Worm (Caenorhabditis elegans) whole organism, young adult: ENCODE results near the gene F41H10.5.
A peak's percentile ranks its signal among the peaks of the same experiment; 100 is the strongest.

Experiments used
- B0035.1 ChIP-seq: sonication (generic microtip); optimal IDR thresholded peaks from 2 replicates; lab custom pipeline; 2016; ENCODE audit warnings: missing genetic modification characterization, mild to moderate bottlenecking, missing compliant biosample characterization, missing genotype, missing genetic modification reagents
- F22D6.2 ChIP-seq: sonication (generic microtip); optimal IDR thresholded peaks from 2 replicates; lab custom pipeline; 2016; ENCODE audit warnings: mild to moderate bottlenecking, missing genetic modification characterization, missing compliant biosample characterization
- F37B4.10 ChIP-seq: fragments of 200-800 bp; sonication (Bioruptor generic); IDR thresholded peaks from 2 replicates; pipeline ENCODE4 v1.3.6; 2022; ENCODE audit warnings: missing genetic modification characterization, missing compliant biosample characterization
- F39B2.1 ChIP-seq: fragments of 200-800 bp; sonication (Bioruptor generic); IDR thresholded peaks from 2 replicates; pipeline ENCODE4 v1.3.6; 2022; ENCODE audit warnings: missing genetic modification reagents, missing genetic modification characterization, missing compliant biosample characterization
- F49E8.2 ChIP-seq: sonication (generic microtip); optimal IDR thresholded peaks from 3 replicates; lab custom pipeline; 2017; ENCODE audit warnings: missing genetic modification characterization, mild to moderate bottlenecking, missing compliant biosample characterization, antibody characterized with exemption, moderate library complexity; ENCODE audit not compliant: insufficient read depth
- F57C9.4 ChIP-seq: sonication (generic microtip); optimal IDR thresholded peaks from 2 replicates; lab custom pipeline; 2017; ENCODE audit warnings: mild to moderate bottlenecking, missing genetic modification characterization, missing compliant biosample characterization
- Y56A3A.18 ChIP-seq: fragments of 200-800 bp; sonication (Bioruptor generic); IDR thresholded peaks from 2 replicates; pipeline ENCODE4 v1.3.6; 2022; ENCODE audit warnings: missing genetic modification reagents, missing genetic modification characterization, missing compliant biosample characterization
- Y79H2A.3 ChIP-seq: fragments of 200-800 bp; sonication (Bioruptor generic); conservative IDR thresholded peaks from 2 replicates; pipeline ENCODE4 v1.3.6; 2022; ENCODE audit warnings: missing genetic modification reagents, missing genetic modification characterization, missing compliant biosample characterization
- Y95B8A.8 ChIP-seq: fragments of 200-800 bp; sonication (Bioruptor generic); IDR thresholded peaks from 2 replicates; pipeline ENCODE4 v1.3.6; 2022; ENCODE audit warnings: missing genetic modification reagents, missing genetic modification characterization, missing compliant biosample characterization
- akir-1 ChIP-seq: fragments of 200-800 bp; sonication (Bioruptor generic); optimal IDR thresholded peaks from 2 replicates; lab custom pipeline; 2018; ENCODE audit warnings: mild to moderate bottlenecking, missing genetic modification characterization, moderate library complexity, missing compliant biosample characterization
- attf-3 ChIP-seq: fragments of 200-800 bp; sonication (Bioruptor generic); conservative IDR thresholded peaks from 2 replicates; pipeline ENCODE4 v1.3.6; 2022; ENCODE audit warnings: missing genetic modification reagents, missing genetic modification characterization, missing compliant biosample characterization
- attf-6 ChIP-seq: fragments of 200-800 bp; sonication (Bioruptor generic); IDR thresholded peaks from 2 replicates; pipeline ENCODE4 v1.3.6; 2022; ENCODE audit warnings: missing genetic modification reagents, missing genetic modification characterization, missing compliant biosample characterization
- ccch-3 ChIP-seq: fragments of 200-800 bp; sonication (Bioruptor generic); optimal IDR thresholded peaks from 2 replicates; lab custom pipeline; 2018; ENCODE audit warnings: mild to moderate bottlenecking, missing genetic modification characterization, missing compliant biosample characterization
- ceh-100 ChIP-seq: fragments of 200-800 bp; sonication (Bioruptor generic); IDR thresholded peaks from 2 replicates; pipeline ENCODE4 v1.3.6; 2022; ENCODE audit warnings: missing genetic modification reagents, missing genetic modification characterization, missing compliant biosample characterization
- ceh-79 ChIP-seq: sonication (generic microtip); optimal IDR thresholded peaks from 2 replicates; lab custom pipeline; 2017; ENCODE audit warnings: mild to moderate bottlenecking, missing genetic modification characterization, missing compliant biosample characterization
- dox-1 ChIP-seq: fragments of 200-800 bp; sonication (Bioruptor generic); IDR thresholded peaks from 2 replicates; pipeline ENCODE4 v1.3.6; 2022; ENCODE audit warnings: missing genetic modification reagents, missing genetic modification characterization, missing compliant biosample characterization
- dpff-1 ChIP-seq: sonication (generic microtip); optimal IDR thresholded peaks from 2 replicates; lab custom pipeline; 2017; ENCODE audit warnings: mild to moderate bottlenecking, missing genetic modification characterization, missing compliant biosample characterization
- egl-44 ChIP-seq: fragments of 200-800 bp; sonication (Bioruptor generic); IDR thresholded peaks from 2 replicates; pipeline ENCODE4 v1.3.6; 2022; ENCODE audit warnings: missing genetic modification reagents, missing genetic modification characterization, missing compliant biosample characterization
- fkh-3 ChIP-seq: sonication (generic microtip); optimal IDR thresholded peaks from 2 replicates; lab custom pipeline; 2016; ENCODE audit warnings: mild to moderate bottlenecking, missing genetic modification characterization, missing compliant biosample characterization
- gei-17 ChIP-seq: fragments of 200-800 bp; sonication (Bioruptor generic); optimal IDR thresholded peaks from 2 replicates; lab custom pipeline; 2018; ENCODE audit warnings: mild to moderate bottlenecking, missing genetic modification characterization, missing compliant biosample characterization
- lir-1 ChIP-seq: fragments of 200-800 bp; sonication (Bioruptor generic); conservative IDR thresholded peaks from 2 replicates; pipeline ENCODE4 v1.3.6; 2022; ENCODE audit warnings: missing genetic modification reagents, missing genetic modification characterization, missing compliant biosample characterization
- lsl-1 ChIP-seq: fragments of 200-800 bp; sonication (Bioruptor generic); optimal IDR thresholded peaks from 2 replicates; lab custom pipeline; 2018; ENCODE audit warnings: mild to moderate bottlenecking, missing genetic modification characterization, moderate library complexity, missing compliant biosample characterization
- lsy-27 ChIP-seq: sonication (generic microtip); optimal IDR thresholded peaks from 2 replicates; lab custom pipeline; 2017; ENCODE audit warnings: missing genetic modification characterization, mild to moderate bottlenecking, missing compliant biosample characterization, antibody characterized with exemption, missing genotype, borderline replicate concordance; ENCODE audit not compliant: insufficient read depth
- madf-10 ChIP-seq: sonication (generic microtip); optimal IDR thresholded peaks from 2 replicates; lab custom pipeline; 2016; ENCODE audit warnings: mild to moderate bottlenecking, missing genetic modification characterization, missing compliant biosample characterization
- madf-6 ChIP-seq: fragments of 200-800 bp; sonication (Bioruptor generic); IDR thresholded peaks from 2 replicates; pipeline ENCODE4 v1.3.6; 2022; ENCODE audit warnings: missing genetic modification reagents, missing genetic modification characterization, missing compliant biosample characterization
- nhr-179 ChIP-seq: sonication (generic microtip); optimal IDR thresholded peaks from 2 replicates; lab custom pipeline; 2016; ENCODE audit warnings: mild to moderate bottlenecking, missing genetic modification characterization, missing compliant biosample characterization
- nhr-27 ChIP-seq: fragments of 200-800 bp; sonication (Bioruptor generic); optimal IDR thresholded peaks from 2 replicates; lab custom pipeline; 2018; ENCODE audit warnings: mild to moderate bottlenecking, missing genetic modification characterization, moderate library complexity, missing compliant biosample characterization
- nhr-90 ChIP-seq: sonication (generic microtip); optimal IDR thresholded peaks from 2 replicates; lab custom pipeline; 2016; ENCODE audit warnings: missing genotype, mild to moderate bottlenecking, missing genetic modification characterization, missing compliant biosample characterization
- pbrm-1 ChIP-seq: fragments of 200-800 bp; sonication (Bioruptor generic); IDR thresholded peaks from 2 replicates; pipeline ENCODE4 v1.3.6; 2022; ENCODE audit warnings: missing genetic modification reagents, missing genetic modification characterization, missing compliant biosample characterization
- snpc-1.1 ChIP-seq: sonication (generic microtip); optimal IDR thresholded peaks from 2 replicates; lab custom pipeline; 2017; ENCODE audit warnings: missing genetic modification characterization, mild to moderate bottlenecking, missing compliant biosample characterization, antibody characterized with exemption, moderate library complexity, missing genotype, missing genetic modification reagents; ENCODE audit not compliant: insufficient read depth
- snpc-4 ChIP-seq, 5 experiments: fragments of 150-350 bp in 1 of 5; sonication (generic microtip) in 4 of 5; optimal IDR thresholded peaks; 2 replicates each; lab custom pipeline; 2014 to 2018; ENCODE audit warnings: missing genetic modification characterization in 5 of 5, missing biosample characterization in 3 of 5, antibody characterized with exemption in 2 of 5, mild to moderate bottlenecking in 2 of 5, missing compliant biosample characterization in 2 of 5, missing genotype in 2 of 5, moderate library complexity in 2 of 5, missing genetic modification reagents in 1 of 5
- sptf-2 ChIP-seq: fragments of 200-800 bp; sonication (Bioruptor generic); optimal IDR thresholded peaks from 2 replicates; lab custom pipeline; 2018; ENCODE audit warnings: mild to moderate bottlenecking, missing genetic modification characterization, missing compliant biosample characterization
- tbp1 ChIP-seq: fragments of 200-800 bp; sonication (Bioruptor generic); optimal IDR thresholded peaks from 2 replicates; lab custom pipeline; 2018; ENCODE audit warnings: mild to moderate bottlenecking, missing genetic modification characterization, missing compliant biosample characterization
- unc-130 ChIP-seq: sonication (generic microtip); optimal IDR thresholded peaks from 2 replicates; lab custom pipeline; 2016; ENCODE audit warnings: missing genetic modification reagents, missing genetic modification characterization, missing compliant biosample characterization
- unc-62 ChIP-seq: fragments of 150-350 bp; optimal IDR thresholded peaks from 2 replicates; lab custom pipeline; 2014; ENCODE audit warnings: missing biosample characterization, missing genetic modification reagents, missing genetic modification characterization
- xnd-1 ChIP-seq: sonication (generic microtip); optimal IDR thresholded peaks from 2 replicates; lab custom pipeline; 2016; ENCODE audit warnings: missing genotype, missing genetic modification reagents, missing genetic modification characterization, missing compliant biosample characterization
- ztf-25 ChIP-seq: fragments of 200-800 bp; sonication (Bioruptor generic); IDR thresholded peaks from 2 replicates; pipeline ENCODE4 v1.3.6; 2022; ENCODE audit warnings: missing genetic modification reagents, missing genetic modification characterization, missing compliant biosample characterization
- ztf-26 ChIP-seq: sonication (generic microtip); optimal IDR thresholded peaks from 2 replicates; lab custom pipeline; 2017; ENCODE audit warnings: missing genetic modification characterization, missing compliant biosample characterization
- ztf-28 ChIP-seq: fragments of 200-800 bp; sonication (Bioruptor generic); IDR thresholded peaks from 2 replicates; pipeline ENCODE4 v1.3.6; 2022; ENCODE audit warnings: missing genetic modification reagents, missing genetic modification characterization, missing compliant biosample characterization

F41H10.5 gene

DNA sequence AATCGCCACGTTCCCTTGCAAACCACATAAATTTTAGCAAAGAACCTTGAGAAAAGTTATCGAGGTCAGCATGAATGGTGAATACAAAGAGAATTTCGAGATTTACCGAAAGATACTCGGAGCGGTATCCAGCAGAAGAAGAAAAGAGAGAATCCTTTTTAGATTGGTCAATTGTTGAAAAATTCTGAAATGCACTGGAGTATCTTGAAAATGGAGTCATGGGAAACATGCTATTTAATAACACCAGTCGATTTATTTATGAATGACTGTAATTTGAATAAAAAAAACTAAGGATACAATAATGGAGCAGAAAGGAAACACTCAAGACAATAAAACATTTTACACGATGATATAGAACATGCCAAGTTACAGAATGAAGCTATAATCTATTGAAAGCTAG, 29.2 kb downstream of the F41H10.5 start (continued):
- TF ChIP-seq dox-1 (GFP tag; lab: Robert Waterston, UW) = no peak
- TF ChIP-seq ztf-26 (tag; lab: Kevin White, UChicago) = no peak
- TF ChIP-seq F37B4.10 (GFP tag; lab: Robert Waterston, UW) = no peak
- TF ChIP-seq ceh-79 = no peak
- no peak for TF ChIP-seq F39B2.1 (GFP tag; lab: Robert Waterston, UW)
- TF ChIP-seq akir-1 (GFP tag; lab: Kevin White, UChicago) = no peak
- peak; percentile 64; the same call in 1 of the 2 replicates for TF ChIP-seq madf-6 (GFP tag; lab: Robert Waterston, UW)
- no peak for TF ChIP-seq Y95B8A.8 (GFP tag; lab: Robert Waterston, UW)
- no peak for TF ChIP-seq gei-17
- no peak for TF ChIP-seq sptf-2 (GFP tag; lab: Kevin White, UChicago)
- TF ChIP-seq ccch-3 (GFP tag; lab: Kevin White, UChicago) = no peak
- TF ChIP-seq ztf-28 (GFP tag; lab: Robert Waterston, UW) = no peak
- peak; percentile 18 for TF ChIP-seq snpc-4 (GFP tag; optimal IDR thresholded peaks at IDR 0.05; lab: Kevin White, UChicago)
- TF ChIP-seq snpc-4 (tag; optimal IDR thresholded peaks at IDR 0.05; lab: Kevin White, UChicago) = peak in 3 of 4 experiments; percentile 6 to 85 (median 42)
- TF ChIP-seq madf-10 (tag; lab: Kevin White, UChicago) = no peak
- TF ChIP-seq egl-44 (GFP tag; lab: Robert Waterston, UW) = no peak
- no peak for TF ChIP-seq snpc-1.1 (tag; lab: Kevin White, UChicago)
- TF ChIP-seq ceh-100 (GFP tag; lab: Robert Waterston, UW) = peak; percentile 14; the same call in 1 of the 2 replicates
- no peak for TF ChIP-seq attf-3 (GFP tag; lab: Robert Waterston, UW)
- TF ChIP-seq unc-130 (GFP tag; lab: Kevin White, UChicago) = no peak
- TF ChIP-seq attf-6 = peak; percentile 84
- TF ChIP-seq nhr-27 (tag; lab: Kevin White, UChicago) = no peak
- no peak for TF ChIP-seq unc-62
- TF ChIP-seq nhr-90 (tag; lab: Kevin White, UChicago) = no peak
- no peak for TF ChIP-seq B0035.1
- TF ChIP-seq nhr-179 (tag; lab: Kevin White, UChicago) = no peak
- no peak for TF ChIP-seq F22D6.2 (tag; lab: Kevin White, UChicago)
- peak; percentile 22 for TF ChIP-seq tbp1 (GFP tag; lab: Kevin White, UChicago)
- TF ChIP-seq Y79H2A.3 (GFP tag; lab: Robert Waterston, UW) = no peak
- no peak for TF ChIP-seq lir-1 (GFP tag; lab: Robert Waterston, UW)
- TF ChIP-seq pbrm-1 (GFP tag; lab: Robert Waterston, UW) = 0 out of 2 replicates have a peak, but pooled peaks have one; percentile 13
- peak; percentile 32 for TF ChIP-seq lsl-1
- 0 out of 2 replicates have a peak, but pooled peaks have one; percentile 27 for TF ChIP-seq Y56A3A.18 (GFP tag; lab: Robert Waterston, UW)
- peak; percentile 19 for TF ChIP-seq xnd-1 (tag; lab: Kevin White, UChicago)
- no peak for TF ChIP-seq ztf-25 (GFP tag; lab: Robert Waterston, UW)
- no peak for TF ChIP-seq F57C9.4 (tag; lab: Kevin White, UChicago)
- no peak for TF ChIP-seq fkh-3
- TF ChIP-seq lsy-27 (tag; lab: Kevin White, UChicago) = no peak
- no peak for TF ChIP-seq dpff-1 (tag; lab: Kevin White, UChicago)
- TF ChIP-seq F49E8.2 (tag; lab: Kevin White, UChicago) = peak; percentile 48
